Worm (Caenorhabditis elegans): ENCODE measurements around the gene mrps-18B.

- TF ChIP-seq him-1 (tag; optimal IDR thresholded peaks at IDR 0.05): no peak
- TF ChIP-seq W03F9.2 (tag; optimal IDR thresholded peaks at IDR 0.05): no peak
Measured at ce11 chrII:8484546-8484945, 40.9 kb upstream of the mrps-18B start.

Measured in whole organism, L4/young adult.